Worm (Caenorhabditis elegans) whole organism, young adult: ENCODE data around the gene srz-71.

Experiments
- B0019.2 ChIP-seq: fragments of 200-800 bp; sonication (Bioruptor generic); conservative IDR thresholded peaks from 2 replicates; pipeline ENCODE4 v1.3.6; 2022; ENCODE audit warnings: missing genetic modification reagents, missing genetic modification characterization, missing compliant biosample characterization
- F23B12.7 ChIP-seq: sonication (generic microtip); optimal IDR thresholded peaks from 2 replicates; lab custom pipeline; 2017; ENCODE audit warnings: missing genetic modification characterization, mild to moderate bottlenecking, missing compliant biosample characterization, antibody characterized with exemption, moderate library complexity; ENCODE audit not compliant: insufficient read depth
- F49E8.2 ChIP-seq: sonication (generic microtip); optimal IDR thresholded peaks from 3 replicates; lab custom pipeline; 2017; ENCODE audit warnings: missing genetic modification characterization, mild to moderate bottlenecking, missing compliant biosample characterization, antibody characterized with exemption, moderate library complexity; ENCODE audit not compliant: insufficient read depth
- F52B5.7 ChIP-seq: sonication (generic microtip); optimal IDR thresholded peaks from 2 replicates; lab custom pipeline; 2016; ENCODE audit warnings: mild to moderate bottlenecking, missing genetic modification characterization, missing compliant biosample characterization
- T26A5.8 ChIP-seq: sonication (generic microtip); optimal IDR thresholded peaks from 2 replicates; lab custom pipeline; 2016; ENCODE audit warnings: missing genetic modification characterization, missing compliant biosample characterization
- Y53F4B.3 ChIP-seq: fragments of 200-800 bp; sonication (Bioruptor generic); IDR thresholded peaks from 2 replicates; pipeline ENCODE4 v1.3.6; 2022; ENCODE audit warnings: missing genetic modification reagents, missing genetic modification characterization, missing compliant biosample characterization
- Y53G8AR.9 ChIP-seq: fragments of 200-800 bp; sonication (Bioruptor generic); conservative IDR thresholded peaks from 2 replicates; pipeline ENCODE4 v1.3.6; 2022; ENCODE audit warnings: missing genetic modification reagents, missing genetic modification characterization, missing compliant biosample characterization
- Y95B8A.8 ChIP-seq: fragments of 200-800 bp; sonication (Bioruptor generic); IDR thresholded peaks from 2 replicates; pipeline ENCODE4 v1.3.6; 2022; ENCODE audit warnings: missing genetic modification reagents, missing genetic modification characterization, missing compliant biosample characterization
- akir-1 ChIP-seq: fragments of 200-800 bp; sonication (Bioruptor generic); optimal IDR thresholded peaks from 2 replicates; lab custom pipeline; 2018; ENCODE audit warnings: mild to moderate bottlenecking, missing genetic modification characterization, moderate library complexity, missing compliant biosample characterization
- athp-1 ChIP-seq: sonication (generic microtip); optimal IDR thresholded peaks from 2 replicates; lab custom pipeline; 2017; ENCODE audit warnings: mild to moderate bottlenecking, missing genetic modification characterization, missing compliant biosample characterization
- attf-6 ChIP-seq: fragments of 200-800 bp; sonication (Bioruptor generic); IDR thresholded peaks from 2 replicates; pipeline ENCODE4 v1.3.6; 2022; ENCODE audit warnings: missing genetic modification reagents, missing genetic modification characterization, missing compliant biosample characterization
- bed-1 ChIP-seq: fragments of 200-800 bp; sonication (Bioruptor generic); IDR thresholded peaks from 2 replicates; pipeline ENCODE4 v1.3.6; 2022; ENCODE audit warnings: missing genetic modification reagents, missing genetic modification characterization, missing compliant biosample characterization
- ceh-27 ChIP-seq: fragments of 200-800 bp; sonication (Bioruptor generic); optimal IDR thresholded peaks from 2 replicates; lab custom pipeline; 2018; ENCODE audit warnings: mild to moderate bottlenecking, missing genetic modification characterization, moderate library complexity, missing compliant biosample characterization
- ceh-58 ChIP-seq: fragments of 200-800 bp; sonication (Bioruptor generic); IDR thresholded peaks from 2 replicates; pipeline ENCODE4 v1.3.6; 2022; ENCODE audit warnings: missing genetic modification characterization, missing compliant biosample characterization
- ceh-79 ChIP-seq: sonication (generic microtip); optimal IDR thresholded peaks from 2 replicates; lab custom pipeline; 2017; ENCODE audit warnings: mild to moderate bottlenecking, missing genetic modification characterization, missing compliant biosample characterization
- chd-7 ChIP-seq: sonication (generic microtip); optimal IDR thresholded peaks from 2 replicates; lab custom pipeline; 2016; ENCODE audit warnings: mild to moderate bottlenecking, missing genetic modification characterization, moderate library complexity, missing compliant biosample characterization
- dpl-1 ChIP-seq: fragments of 150-350 bp; optimal IDR thresholded peaks from 2 replicates; lab custom pipeline; 2014; ENCODE audit warnings: missing biosample characterization, missing genetic modification reagents, missing genetic modification characterization
- efl-1 ChIP-seq: fragments of 150-350 bp; optimal IDR thresholded peaks from 2 replicates; lab custom pipeline; 2014; ENCODE audit warnings: missing biosample characterization, missing genetic modification reagents, missing genetic modification characterization
- egl-44 ChIP-seq: fragments of 200-800 bp; sonication (Bioruptor generic); IDR thresholded peaks from 2 replicates; pipeline ENCODE4 v1.3.6; 2022; ENCODE audit warnings: missing genetic modification reagents, missing genetic modification characterization, missing compliant biosample characterization
- ekl-4 ChIP-seq: fragments of 200-800 bp; sonication (Bioruptor generic); IDR thresholded peaks from 2 replicates; pipeline ENCODE4 v1.3.6; 2022; ENCODE audit warnings: missing genetic modification reagents, missing genetic modification characterization, missing compliant biosample characterization
- ets-4 ChIP-seq: fragments of 200-800 bp; sonication (Bioruptor generic); optimal IDR thresholded peaks from 2 replicates; lab custom pipeline; 2018; ENCODE audit warnings: mild to moderate bottlenecking, missing genetic modification characterization, missing compliant biosample characterization
- hlh-26 ChIP-seq: fragments of 200-800 bp; sonication (Bioruptor generic); conservative IDR thresholded peaks from 2 replicates; pipeline ENCODE4 v1.3.6; 2022; ENCODE audit warnings: missing genetic modification reagents, missing genetic modification characterization, missing compliant biosample characterization
- hmg-20 ChIP-seq: fragments of 200-800 bp; sonication (Bioruptor generic); IDR thresholded peaks from 2 replicates; pipeline ENCODE4 v1.3.6; 2022; ENCODE audit warnings: missing genetic modification reagents, missing genetic modification characterization, missing compliant biosample characterization
- lin-40 ChIP-seq: sonication (generic microtip); optimal IDR thresholded peaks from 2 replicates; lab custom pipeline; 2016; ENCODE audit warnings: missing genetic modification characterization, mild to moderate bottlenecking, missing compliant biosample characterization, missing genotype, missing genetic modification reagents
- lsl-1 ChIP-seq: fragments of 200-800 bp; sonication (Bioruptor generic); optimal IDR thresholded peaks from 2 replicates; lab custom pipeline; 2018; ENCODE audit warnings: mild to moderate bottlenecking, missing genetic modification characterization, moderate library complexity, missing compliant biosample characterization
- madf-10 ChIP-seq: sonication (generic microtip); optimal IDR thresholded peaks from 2 replicates; lab custom pipeline; 2016; ENCODE audit warnings: mild to moderate bottlenecking, missing genetic modification characterization, missing compliant biosample characterization
- mcd-1 ChIP-seq: fragments of 200-800 bp; sonication (Bioruptor generic); IDR thresholded peaks from 2 replicates; pipeline ENCODE4 v1.3.6; 2022; ENCODE audit warnings: missing genetic modification reagents, missing genetic modification characterization, missing compliant biosample characterization
- mel-28 ChIP-seq: sonication (generic microtip); optimal IDR thresholded peaks from 2 replicates; lab custom pipeline; 2016; ENCODE audit warnings: borderline replicate concordance, mild to moderate bottlenecking, missing genetic modification characterization, missing compliant biosample characterization
- mes-4 ChIP-seq: sonication (generic microtip); optimal IDR thresholded peaks from 2 replicates; lab custom pipeline; 2016; ENCODE audit warnings: missing genotype, missing genetic modification characterization, missing compliant biosample characterization
- nfya-1 ChIP-seq: sonication (generic microtip); optimal IDR thresholded peaks from 2 replicates; lab custom pipeline; 2017; ENCODE audit warnings: antibody characterized with exemption, missing compliant biosample characterization, missing genetic modification characterization, borderline replicate concordance; ENCODE audit not compliant: insufficient read depth
- nfya-2 ChIP-seq: fragments of 200-800 bp; sonication (Bioruptor generic); IDR thresholded peaks from 2 replicates; pipeline ENCODE4 v1.3.6; 2022; ENCODE audit warnings: missing genetic modification reagents, missing genetic modification characterization, missing compliant biosample characterization
- nhr-120 ChIP-seq: fragments of 200-800 bp; sonication (Bioruptor generic); IDR thresholded peaks from 2 replicates; pipeline ENCODE4 v1.3.6; 2022; ENCODE audit warnings: missing genetic modification characterization, missing compliant biosample characterization
- nhr-27 ChIP-seq: fragments of 200-800 bp; sonication (Bioruptor generic); optimal IDR thresholded peaks from 2 replicates; lab custom pipeline; 2018; ENCODE audit warnings: mild to moderate bottlenecking, missing genetic modification characterization, moderate library complexity, missing compliant biosample characterization
- rec-8 ChIP-seq, 2 experiments: sonication (generic microtip); optimal IDR thresholded peaks; 2 replicates each; lab custom pipeline; 2016; ENCODE audit warnings: mild to moderate bottlenecking in 2 of 2, missing genetic modification characterization in 2 of 2, missing genetic modification reagents in 2 of 2, missing genotype in 2 of 2, missing biosample characterization in 1 of 2, missing compliant biosample characterization in 1 of 2, moderate library complexity in 1 of 2
- snpc-1.3 ChIP-seq: sonication (generic microtip); optimal IDR thresholded peaks from 2 replicates; lab custom pipeline; 2017; ENCODE audit warnings: missing genetic modification characterization, mild to moderate bottlenecking, missing compliant biosample characterization, antibody characterized with exemption, moderate library complexity, missing genotype, missing genetic modification reagents; ENCODE audit not compliant: insufficient read depth
- snpc-3.4 ChIP-seq: sonication (generic microtip); optimal IDR thresholded peaks from 2 replicates; lab custom pipeline; 2017; ENCODE audit warnings: missing genetic modification characterization, mild to moderate bottlenecking, missing compliant biosample characterization, antibody characterized with exemption, moderate library complexity, missing genotype, missing genetic modification reagents
- snpc-4 ChIP-seq, 5 experiments: fragments of 150-350 bp in 1 of 5; sonication (generic microtip) in 4 of 5; optimal IDR thresholded peaks; 2 replicates each; lab custom pipeline; 2014 to 2018; ENCODE audit warnings: missing genetic modification characterization in 5 of 5, missing biosample characterization in 3 of 5, antibody characterized with exemption in 2 of 5, mild to moderate bottlenecking in 2 of 5, missing compliant biosample characterization in 2 of 5, missing genotype in 2 of 5, moderate library complexity in 2 of 5, missing genetic modification reagents in 1 of 5
- somi-1 ChIP-seq: fragments of 200-800 bp; sonication (Bioruptor generic); optimal IDR thresholded peaks from 2 replicates; lab custom pipeline; 2018; ENCODE audit warnings: mild to moderate bottlenecking, missing genetic modification characterization, missing compliant biosample characterization
- tbx-9 ChIP-seq: sonication (generic microtip); optimal IDR thresholded peaks from 2 replicates; lab custom pipeline; 2016; ENCODE audit warnings: borderline replicate concordance, missing genetic modification characterization, inconsistent platforms, missing compliant biosample characterization
- unc-130 ChIP-seq: sonication (generic microtip); optimal IDR thresholded peaks from 2 replicates; lab custom pipeline; 2016; ENCODE audit warnings: missing genetic modification reagents, missing genetic modification characterization, missing compliant biosample characterization
- ztf-18 ChIP-seq: sonication (generic microtip); optimal IDR thresholded peaks from 2 replicates; lab custom pipeline; 2016; ENCODE audit warnings: missing genotype, mild to moderate bottlenecking, missing genetic modification characterization, missing compliant biosample characterization
- ztf-26 ChIP-seq: sonication (generic microtip); optimal IDR thresholded peaks from 2 replicates; lab custom pipeline; 2017; ENCODE audit warnings: missing genetic modification characterization, missing compliant biosample characterization
- ztf-28 ChIP-seq: fragments of 200-800 bp; sonication (Bioruptor generic); IDR thresholded peaks from 2 replicates; pipeline ENCODE4 v1.3.6; 2022; ENCODE audit warnings: missing genetic modification reagents, missing genetic modification characterization, missing compliant biosample characterization

srz-71 gene

ce11 chrIV:16370592-16370991 lies 37.9 kb downstream of the srz-71 start:
- TF ChIP-seq Y53G8AR.9 (no peak), F23B12.7 (tag; lab: Kevin White, UChicago) (no peak), lin-40 (no peak), lsl-1 (GFP tag; lab: Kevin White, UChicago) (no peak), hlh-26 (no peak), egl-44 (GFP tag; lab: Robert Waterston, UW) (no peak), bed-1 (GFP tag; lab: Robert Waterston, UW) (no peak), snpc-3.4 (tag; lab: Kevin White, UChicago) (no peak), efl-1 (GFP tag; lab: Kevin White, UChicago) (no peak), F49E8.2 (tag; lab: Kevin White, UChicago) (no peak), Y53F4B.3 (no peak), B0019.2 (no peak), athp-1 (tag; lab: Kevin White, UChicago) (no peak), nhr-27 (tag; lab: Kevin White, UChicago) (no peak), F52B5.7 (no peak)

ce11 chrIV:16377942-16378341 lies 45.3 kb downstream of the srz-71 start:
- no peak for TF ChIP-seq Y95B8A.8 (GFP tag; lab: Robert Waterston, UW)
- no peak for TF ChIP-seq mel-28 (tag; lab: Kevin White, UChicago)
- no peak for TF ChIP-seq unc-130 (GFP tag; lab: Kevin White, UChicago)
- peak; percentile 55; the same call in 1 of the 2 replicates for TF ChIP-seq attf-6 (GFP tag; lab: Robert Waterston, UW)
- no peak for TF ChIP-seq snpc-4 (GFP tag; optimal IDR thresholded peaks at IDR 0.05; lab: Kevin White, UChicago)
- TF ChIP-seq snpc-4 (tag; optimal IDR thresholded peaks at IDR 0.05; lab: Kevin White, UChicago) = peak in 1 of 4 experiments; percentile 22
- TF ChIP-seq tbx-9 (tag; lab: Kevin White, UChicago) = no peak
- no peak for TF ChIP-seq mcd-1 (GFP tag; lab: Robert Waterston, UW)
- no peak for TF ChIP-seq nfya-1 (tag; lab: Kevin White, UChicago)
- no peak for TF ChIP-seq madf-10 (tag; lab: Kevin White, UChicago)
- no peak for TF ChIP-seq hmg-20
- no peak for TF ChIP-seq T26A5.8 (tag; lab: Kevin White, UChicago)
- TF ChIP-seq nfya-2 (GFP tag; lab: Robert Waterston, UW) = no peak
- TF ChIP-seq, all 124 proteins: peak for 2

- TF ChIP-seq chd-7 (tag; lab: Kevin White, UChicago) (no peak), ekl-4 (GFP tag; lab: Robert Waterston, UW) (no peak), ztf-26 (no peak), rec-8 (tag; optimal IDR thresholded peaks at IDR 0.05; lab: Kevin White, UChicago) (no peak), snpc-1.3 (tag; lab: Kevin White, UChicago) (no peak), mes-4 (no peak), lsl-1 (GFP tag; lab: Kevin White, UChicago) (no peak), ztf-18 (no peak), lin-40 (no peak), ceh-27 (GFP tag; lab: Kevin White, UChicago) (no peak), akir-1 (GFP tag; lab: Kevin White, UChicago) (no peak), dpl-1 (no peak), ztf-28 (GFP tag; lab: Robert Waterston, UW) (no peak), ceh-58 (no peak), ceh-79 (tag; lab: Kevin White, UChicago) (no peak), somi-1 (no peak), nfya-1 (tag; lab: Kevin White, UChicago) (no peak), ets-4 (no peak), nhr-120 (GFP tag; lab: Robert Waterston, UW) (no peak)
Measured at ce11 chrIV:16380278-16380677, 47.6 kb downstream of the srz-71 start.
